Fruit fly (Drosophila melanogaster) whole organism, embryonic: ENCODE results near the gene CG17283.

Source experiments
- Ada2b ChIP-seq: fragments of 200-800 bp; sonication (Bioruptor generic); IDR thresholded peaks from 2 replicates; pipeline ENCODE4 v1.3.6; 2022; ENCODE audit warnings: missing biosample characterization, missing genetic modification characterization
- B-H1 ChIP-seq: fragments of 200-800 bp; sonication (Bioruptor generic); IDR thresholded peaks from 3 replicates; pipeline ENCODE4 v1.3.6; 2022; ENCODE audit warnings: missing biosample characterization, missing genetic modification characterization
- CG10431 ChIP-seq: fragments of 200-800 bp; sonication (Bioruptor generic); optimal IDR thresholded peaks from 3 replicates; lab custom pipeline; 2018; ENCODE audit warnings: missing biosample characterization, mild to moderate bottlenecking, missing genetic modification characterization
- CG11456 ChIP-seq: fragments of 200-800 bp; sonication (Bioruptor generic); IDR thresholded peaks from 3 replicates; pipeline ENCODE4 v1.3.6; 2022; ENCODE audit warnings: missing biosample characterization, missing genetic modification characterization
- CG12942 ChIP-seq: fragments of 200-800 bp; sonication (Bioruptor generic); optimal IDR thresholded peaks from 3 replicates; lab custom pipeline; 2016; ENCODE audit warnings: missing biosample characterization, missing genetic modification characterization
- CG14667 ChIP-seq: fragments of 200-800 bp; sonication (Bioruptor generic); IDR thresholded peaks from 2 replicates; pipeline ENCODE4 v1.3.6; 2022; ENCODE audit warnings: missing biosample characterization, missing genetic modification characterization
- CG15269 ChIP-seq: fragments of 200-800 bp; sonication (Bioruptor generic); optimal IDR thresholded peaks from 2 replicates; lab custom pipeline; 2018; ENCODE audit warnings: missing biosample characterization, mild to moderate bottlenecking, missing genetic modification characterization, moderate library complexity
- CG2199 ChIP-seq: fragments of 200-800 bp; sonication (Bioruptor generic); IDR thresholded peaks from 3 replicates; pipeline ENCODE4 v1.3.6; 2022; ENCODE audit warnings: missing biosample characterization, missing genetic modification characterization
- CG2875 ChIP-seq: fragments of 200-800 bp; sonication (Bioruptor generic); optimal IDR thresholded peaks from 2 replicates; lab custom pipeline; 2017; ENCODE audit warnings: missing biosample characterization, mild to moderate bottlenecking, missing genetic modification characterization, missing genetic modification reagents
- CG34422 ChIP-seq: fragments of 200-800 bp; sonication (Bioruptor generic); IDR thresholded peaks from 3 replicates; pipeline ENCODE4 v1.3.6; 2022; ENCODE audit warnings: missing biosample characterization, missing genetic modification characterization
- CG4328 ChIP-seq: fragments of 200-800 bp; sonication (Bioruptor generic); optimal IDR thresholded peaks from 3 replicates; lab custom pipeline; 2017; ENCODE audit warnings: missing biosample characterization, missing genetic modification reagents, missing genetic modification characterization
- CG6654 ChIP-seq: fragments of 200-800 bp; sonication (Bioruptor generic); optimal IDR thresholded peaks from 2 replicates; lab custom pipeline; 2017; ENCODE audit warnings: missing biosample characterization, mild to moderate bottlenecking, missing genetic modification characterization
- CG6689 ChIP-seq: fragments of 200-800 bp; sonication (Bioruptor generic); IDR thresholded peaks from 2 replicates; pipeline ENCODE4 v1.3.6; 2022; ENCODE audit warnings: missing biosample characterization, missing genetic modification characterization
- CG7839 ChIP-seq: fragments of 200-800 bp; sonication (Bioruptor generic); optimal IDR thresholded peaks from 3 replicates; lab custom pipeline; 2018; ENCODE audit warnings: missing biosample characterization, mild to moderate bottlenecking, missing genetic modification characterization, moderate library complexity
- CG8290 ChIP-seq, 3 experiments: fragments of 200-800 bp; sonication (Bioruptor generic); optimal IDR thresholded peaks; 2 replicates each; lab custom pipeline; 2016 to 2019; ENCODE audit warnings: missing biosample characterization in 3 of 3, missing genetic modification characterization in 3 of 3, mild to moderate bottlenecking in 2 of 3, moderate library complexity in 1 of 3
- Drgx ChIP-seq: fragments of 200-800 bp; sonication (Bioruptor generic); IDR thresholded peaks from 2 replicates; pipeline ENCODE4 v1.3.6; 2022; ENCODE audit warnings: missing biosample characterization, missing genetic modification characterization
- ERR ChIP-seq: fragments of 200-800 bp; sonication (Bioruptor generic); optimal IDR thresholded peaks from 2 replicates; lab custom pipeline; 2016; ENCODE audit warnings: missing biosample characterization, missing genetic modification characterization
- Elba2 ChIP-seq: fragments of 200-800 bp; sonication (Bioruptor generic); optimal IDR thresholded peaks from 3 replicates; lab custom pipeline; 2016; ENCODE audit warnings: missing biosample characterization, missing genetic modification characterization
- H15 ChIP-seq: fragments of 200-800 bp; sonication (Bioruptor generic); IDR thresholded peaks from 3 replicates; pipeline ENCODE4 v1.3.6; 2022; ENCODE audit warnings: missing biosample characterization, missing genetic modification characterization
- Sox100B ChIP-seq: fragments of 200-800 bp; sonication (Bioruptor generic); optimal IDR thresholded peaks from 3 replicates; lab custom pipeline; 2018; ENCODE audit warnings: missing biosample characterization, mild to moderate bottlenecking, missing genetic modification characterization
- Xrp1 ChIP-seq: fragments of 200-800 bp; sonication (Bioruptor generic); IDR thresholded peaks from 2 replicates; pipeline ENCODE4 v1.3.6; 2022; ENCODE audit warnings: missing biosample characterization, missing genetic modification characterization
- cad ChIP-seq: fragments of >200 bp; optimal IDR thresholded peaks from 2 replicates; lab custom pipeline; 2017; ENCODE audit warnings: missing biosample characterization, missing genetic modification characterization
- cg ChIP-seq: fragments of 200-800 bp; sonication (Bioruptor generic); optimal IDR thresholded peaks from 3 replicates; lab custom pipeline; 2019; ENCODE audit warnings: missing biosample characterization, mild to moderate bottlenecking, missing genetic modification characterization, moderate library complexity
- ci ChIP-seq: fragments of 200-800 bp; sonication (Bioruptor generic); IDR thresholded peaks from 3 replicates; pipeline ENCODE4 v1.3.6; 2022; ENCODE audit warnings: missing biosample characterization, missing genetic modification characterization
- danr ChIP-seq: fragments of 200-800 bp; sonication (Bioruptor generic); IDR thresholded peaks from 2 replicates; pipeline ENCODE4 v1.3.6; 2022; ENCODE audit warnings: missing biosample characterization, missing genetic modification characterization
- dm ChIP-seq: fragments of 200-800 bp; sonication (Bioruptor generic); optimal IDR thresholded peaks from 3 replicates; lab custom pipeline; 2016; ENCODE audit warnings: missing biosample characterization, missing genetic modification characterization
- eyg ChIP-seq: fragments of 200-800 bp; sonication (Bioruptor generic); optimal IDR thresholded peaks from 3 replicates; lab custom pipeline; 2016; ENCODE audit warnings: missing biosample characterization, missing genetic modification characterization
- fu2 ChIP-seq: fragments of 200-800 bp; sonication (Bioruptor generic); optimal IDR thresholded peaks from 2 replicates; lab custom pipeline; 2016; ENCODE audit warnings: missing biosample characterization, missing genetic modification characterization
- gcm ChIP-seq: fragments of 200-800 bp; sonication (Bioruptor generic); optimal IDR thresholded peaks from 2 replicates; lab custom pipeline; 2019; ENCODE audit warnings: missing biosample characterization, mild to moderate bottlenecking, missing genetic modification characterization, moderate library complexity
- gcm2 ChIP-seq: fragments of 200-800 bp; sonication (Bioruptor generic); optimal IDR thresholded peaks from 2 replicates; lab custom pipeline; 2016; ENCODE audit warnings: missing biosample characterization, missing genetic modification characterization
- jing ChIP-seq: fragments of 200-800 bp; sonication (Bioruptor generic); optimal IDR thresholded peaks from 2 replicates; lab custom pipeline; 2018; ENCODE audit warnings: missing biosample characterization, mild to moderate bottlenecking, missing genetic modification characterization
- maf-S ChIP-seq: fragments of 200-800 bp; sonication (Bioruptor generic); optimal IDR thresholded peaks from 2 replicates; lab custom pipeline; 2016; ENCODE audit warnings: missing biosample characterization, missing genetic modification characterization
- run ChIP-seq: fragments of 200-800 bp; sonication (Bioruptor generic); optimal IDR thresholded peaks from 3 replicates; lab custom pipeline; 2018; ENCODE audit warnings: missing biosample characterization, mild to moderate bottlenecking, missing genetic modification characterization
- stwl ChIP-seq: fragments of 200-800 bp; sonication (Bioruptor generic); optimal IDR thresholded peaks from 3 replicates; lab custom pipeline; 2018; ENCODE audit warnings: missing biosample characterization, mild to moderate bottlenecking, missing genetic modification characterization, moderate library complexity
- tll ChIP-seq, 2 experiments: fragments of 200-800 bp in 1 of 2; fragments of >200 bp in 1 of 2; sonication (Bioruptor generic) in 1 of 2; optimal IDR thresholded peaks; 2 replicates each; lab custom pipeline; 2017 to 2019; ENCODE audit warnings: missing biosample characterization in 2 of 2, missing genetic modification characterization in 2 of 2, mild to moderate bottlenecking in 1 of 2, moderate library complexity in 1 of 2
- trh ChIP-seq: fragments of 200-800 bp; sonication (Bioruptor generic); optimal IDR thresholded peaks from 2 replicates; lab custom pipeline; 2016; ENCODE audit warnings: missing biosample characterization, missing genetic modification characterization
- wdn ChIP-seq: fragments of 200-800 bp; sonication (Bioruptor generic); IDR thresholded peaks from 2 replicates; pipeline ENCODE4 v1.3.6; 2022; ENCODE audit warnings: missing biosample characterization, missing genetic modification characterization
- yki ChIP-seq: fragments of >200 bp; optimal IDR thresholded peaks from 3 replicates; lab custom pipeline; 2018
- zfh1 ChIP-seq: fragments of 200-800 bp; sonication (Bioruptor generic); IDR thresholded peaks from 3 replicates; pipeline ENCODE4 v1.3.6; 2022; ENCODE audit warnings: missing biosample characterization, missing genetic modification characterization

CG17283 gene

DNA sequence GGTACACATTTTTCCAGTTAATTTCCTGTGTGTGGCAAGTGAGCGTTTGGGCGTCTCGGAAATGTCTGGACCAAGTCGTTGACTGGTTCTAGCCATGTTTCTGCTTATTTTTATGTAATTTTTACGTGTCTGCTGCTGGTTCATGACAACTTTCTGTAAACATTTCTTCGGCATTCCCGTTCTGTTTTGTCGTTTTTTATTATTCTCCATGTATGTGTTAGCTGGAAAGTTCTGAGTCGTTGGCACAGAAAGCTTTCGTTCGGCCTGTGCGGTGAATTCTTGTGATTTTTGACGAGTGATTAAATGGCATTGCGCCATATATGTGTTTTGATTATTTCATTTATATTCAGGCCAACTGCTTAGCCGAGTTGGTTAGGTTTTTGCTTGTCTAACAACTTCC is 18.6 kb downstream of the CG17283 start:
- TF ChIP-seq CG15269 (tag; lab: Kevin White, UChicago) (no peak), jing (no peak), CG10431 (GFP tag; lab: Kevin White, UChicago) (peak; percentile 93)

DNA sequence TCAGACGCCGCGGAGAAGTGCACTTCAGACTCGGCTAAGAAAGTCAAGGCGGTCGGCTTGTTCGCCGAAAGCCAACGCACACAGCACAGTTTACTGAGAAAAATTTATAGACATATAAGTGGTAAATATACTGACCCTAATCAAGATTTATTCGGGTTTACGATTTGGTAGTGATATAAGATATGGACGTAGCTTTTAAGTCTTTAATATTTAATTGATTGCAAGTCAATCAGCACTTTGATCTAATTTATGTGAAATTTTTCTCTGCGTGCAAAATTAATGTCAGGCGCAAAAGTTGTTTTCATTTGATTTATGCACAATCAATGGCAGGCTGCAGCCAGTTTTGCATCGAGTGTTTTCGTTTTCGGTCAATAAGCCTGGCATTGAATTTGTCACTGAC is 22.8 kb downstream of the CG17283 start:
- TF ChIP-seq Drgx (GFP tag; lab: Robert Waterston, UW) (peak; percentile 68), CG14667 (GFP tag; lab: Robert Waterston, UW) (no peak), Ada2b (GFP tag; lab: Robert Waterston, UW) (no peak)

DNA sequence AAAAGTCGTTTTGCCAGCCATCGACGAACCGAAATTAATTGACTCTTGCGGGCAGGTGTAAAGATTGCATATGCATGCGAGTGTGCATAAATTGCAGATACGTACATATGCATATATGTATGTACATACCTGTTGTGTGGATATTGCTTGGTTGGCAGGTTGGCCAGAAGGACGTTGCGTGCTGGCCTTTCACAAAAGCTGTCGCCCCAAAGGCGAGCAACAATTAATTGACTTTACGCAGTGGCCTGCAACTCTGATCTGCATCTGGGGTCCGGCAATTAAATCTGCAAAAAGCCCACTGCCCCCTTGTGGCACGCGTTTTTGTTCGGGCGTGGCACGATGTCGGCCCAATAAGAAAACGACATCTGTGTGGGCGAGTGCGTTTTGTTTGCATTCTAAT is 25.4 kb downstream of the CG17283 start:
- TF ChIP-seq wdn (no peak), fu2 (GFP tag; lab: Kevin White, UChicago) (no peak), CG11456 (GFP tag; lab: Robert Waterston, UW) (0 out of 3 replicates have a peak, but pooled peaks have one; percentile 9), CG6689 (GFP tag; lab: Robert Waterston, UW) (no peak), eyg (GFP tag; lab: Kevin White, UChicago) (no peak), ERR (GFP tag; lab: Kevin White, UChicago) (no peak), CG34422 (no peak), CG4328 (GFP tag; lab: Kevin White, UChicago) (no peak), Elba2 (peak; percentile 31), ci (GFP tag; lab: Robert Waterston, UW) (no peak), H15 (GFP tag; lab: Robert Waterston, UW) (no peak), gcm2 (GFP tag; lab: Kevin White, UChicago) (no peak), yki (lab: Kevin White, UChicago) (no peak)

DNA sequence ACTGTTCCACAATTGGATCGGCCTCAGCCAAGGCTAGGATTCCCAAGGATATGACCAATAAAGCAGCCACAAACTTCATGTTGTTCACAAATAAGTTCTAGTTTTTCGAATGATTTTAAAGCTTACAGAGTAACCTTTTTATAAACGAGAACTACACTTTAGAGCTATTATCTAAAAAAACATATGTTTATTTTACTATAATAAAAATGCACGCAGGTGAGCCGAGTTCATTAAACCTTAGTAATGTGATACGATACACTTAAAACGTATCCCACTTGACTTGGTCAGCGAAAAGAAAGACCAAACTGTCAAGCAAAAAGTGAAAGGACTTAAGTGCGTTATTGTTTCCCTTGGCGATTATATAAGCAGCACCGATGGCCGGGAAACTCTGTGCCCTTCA is 26.7 kb downstream of the CG17283 start, which contains the start of gene CG44090:
Gene CG44090 (minus strand): TSS at position 101 of the 400 bp plus-strand sequence.
- TF ChIP-seq dm (GFP tag; lab: Kevin White, UChicago) (no peak), CG12942 (no peak), maf-S (GFP tag; lab: Kevin White, UChicago) (no peak), Sox100B (GFP tag; lab: Kevin White, UChicago) (no peak), cad (GFP tag; lab: Kevin White, UChicago) (no peak), run (tag; lab: Kevin White, UChicago) (no peak), stwl (tag; lab: Kevin White, UChicago) (no peak), CG2199 (no peak)

DNA sequence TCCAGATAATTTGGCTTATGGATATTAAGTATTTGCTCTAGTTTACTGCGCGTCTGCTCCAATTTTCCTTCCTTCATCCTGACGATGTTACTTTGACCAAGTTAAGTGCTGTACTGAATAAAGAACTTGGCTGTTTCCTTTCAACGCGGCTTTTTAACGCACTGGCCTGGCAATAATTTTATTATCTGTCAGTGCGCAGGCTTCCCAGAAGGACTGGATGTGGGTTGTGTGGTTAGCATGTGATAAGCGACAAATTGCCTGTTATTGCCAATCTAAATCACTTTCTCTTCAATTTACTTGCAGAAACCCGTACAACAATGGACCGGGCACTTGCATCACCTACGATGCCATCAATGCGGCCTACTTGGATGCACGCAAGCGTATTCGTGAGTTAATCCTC is 33.0 kb downstream of the CG17283 start, which contains the start of gene CG14331:
Gene CG14331 (minus strand): TSS at position 101 of the 400 bp plus-strand sequence.
- TF ChIP-seq CG2875: no peak
- TF ChIP-seq gcm: no peak
- no peak for TF ChIP-seq tll (GFP tag; optimal IDR thresholded peaks at IDR 0.05; lab: Kevin White, UChicago)
- TF ChIP-seq trh (GFP tag; lab: Kevin White, UChicago): no peak
- no peak for TF ChIP-seq B-H1 (GFP tag; lab: Robert Waterston, UW)
- TF ChIP-seq danr (GFP tag; lab: Robert Waterston, UW): no peak
- TF ChIP-seq CG8290 (GFP tag; optimal IDR thresholded peaks at IDR 0.05; lab: Kevin White, UChicago): no peak
- no peak for TF ChIP-seq CG8290 (tag; optimal IDR thresholded peaks at IDR 0.05; lab: Kevin White, UChicago)
- TF ChIP-seq CG6654 (GFP tag; lab: Kevin White, UChicago): no peak
- TF ChIP-seq CG7839 (tag; lab: Kevin White, UChicago): no peak
- no peak for TF ChIP-seq cg (GFP tag; lab: Kevin White, UChicago)
- no peak for TF ChIP-seq Xrp1 (GFP tag; lab: Robert Waterston, UW)
- no peak for TF ChIP-seq zfh1 (GFP tag; lab: Robert Waterston, UW)
